Worm (Caenorhabditis elegans): ENCODE results near the gene R02F11.2.

- TF ChIP-seq him-1 (tag; optimal IDR thresholded peaks at IDR 0.05) = no peak
- no peak for TF ChIP-seq dao-5 (tag; optimal IDR thresholded peaks at IDR 0.05)
- TF ChIP-seq W03F9.2 (tag; optimal IDR thresholded peaks at IDR 0.05) = no peak
Measured at ce11 chrV:4834277-4834676, 39.9 kb downstream of the R02F11.2 start, which contains the start of gene C37H5.14.

Measured in whole organism, L4/young adult.